Fruit fly (Drosophila melanogaster) whole organism, embryonic: ENCODE data around the gene CG32573.

ENCODE experiments used
- Atf-2 ChIP-seq: fragments of 200-800 bp; sonication (Bioruptor generic); optimal IDR thresholded peaks from 2 replicates; lab custom pipeline; 2016; ENCODE audit warnings: missing biosample characterization, missing genetic modification characterization
- Bdp1 ChIP-seq: fragments of 200-800 bp; sonication (Bioruptor generic); optimal IDR thresholded peaks from 3 replicates; lab custom pipeline; 2016; ENCODE audit warnings: missing biosample characterization, missing genetic modification characterization
- CG10209 ChIP-seq: fragments of 200-800 bp; sonication (Bioruptor generic); optimal IDR thresholded peaks from 3 replicates; lab custom pipeline; 2017; ENCODE audit warnings: missing biosample characterization, mild to moderate bottlenecking, missing genetic modification characterization, missing genetic modification reagents
- CG10267 ChIP-seq: fragments of 200-800 bp; sonication (Bioruptor generic); optimal IDR thresholded peaks from 2 replicates; lab custom pipeline; 2018; ENCODE audit warnings: missing biosample characterization, mild to moderate bottlenecking, missing genetic modification characterization, moderate library complexity
- CG10431 ChIP-seq: fragments of 200-800 bp; sonication (Bioruptor generic); optimal IDR thresholded peaks from 3 replicates; lab custom pipeline; 2018; ENCODE audit warnings: missing biosample characterization, mild to moderate bottlenecking, missing genetic modification characterization
- CG10654 ChIP-seq: fragments of 200-800 bp; sonication (Bioruptor generic); optimal IDR thresholded peaks from 2 replicates; lab custom pipeline; 2016; ENCODE audit warnings: missing biosample characterization, missing genetic modification characterization
- CG10979 ChIP-seq: fragments of 200-800 bp; sonication (Bioruptor generic); optimal IDR thresholded peaks from 2 replicates; lab custom pipeline; 2018; ENCODE audit warnings: missing biosample characterization, mild to moderate bottlenecking, missing genetic modification characterization, moderate library complexity
- CG11398 ChIP-seq: fragments of 200-800 bp; sonication (Bioruptor generic); optimal IDR thresholded peaks from 2 replicates; lab custom pipeline; 2016; ENCODE audit warnings: missing biosample characterization, missing genetic modification characterization
- CG12155 ChIP-seq: fragments of 200-800 bp; sonication (Bioruptor generic); optimal IDR thresholded peaks from 3 replicates; lab custom pipeline; 2016; ENCODE audit warnings: missing biosample characterization, missing genetic modification characterization
- CG12219 ChIP-seq: fragments of 200-800 bp; sonication (Bioruptor generic); optimal IDR thresholded peaks from 3 replicates; lab custom pipeline; 2018; ENCODE audit warnings: missing biosample characterization, mild to moderate bottlenecking, missing genetic modification characterization
- CG14014 ChIP-seq: fragments of 200-800 bp; sonication (Bioruptor generic); IDR thresholded peaks from 2 replicates; pipeline ENCODE4 v1.3.6; 2022; ENCODE audit warnings: missing biosample characterization, missing genetic modification characterization
- CG1602 ChIP-seq: fragments of 200-800 bp; sonication (Bioruptor generic); optimal IDR thresholded peaks from 3 replicates; lab custom pipeline; 2016; ENCODE audit warnings: missing biosample characterization, missing genetic modification characterization
- CG16863 ChIP-seq: fragments of 200-800 bp; sonication (Bioruptor generic); optimal IDR thresholded peaks from 3 replicates; lab custom pipeline; 2016; ENCODE audit warnings: missing biosample characterization, missing genetic modification characterization
- CG2120 ChIP-seq: fragments of 200-800 bp; sonication (Bioruptor generic); optimal IDR thresholded peaks from 3 replicates; lab custom pipeline; 2016; ENCODE audit warnings: missing biosample characterization, missing genetic modification characterization
- CG31224 ChIP-seq: fragments of 200-800 bp; sonication (Bioruptor generic); IDR thresholded peaks from 2 replicates; pipeline ENCODE4 v1.3.6; 2022; ENCODE audit warnings: missing biosample characterization, missing genetic modification characterization
- CG4854 ChIP-seq: fragments of 200-800 bp; sonication (Bioruptor generic); optimal IDR thresholded peaks from 2 replicates; lab custom pipeline; 2016; ENCODE audit warnings: missing biosample characterization, missing genetic modification characterization, inconsistent platforms
- CG6854 ChIP-seq: fragments of 200-800 bp; sonication (Bioruptor generic); optimal IDR thresholded peaks from 3 replicates; lab custom pipeline; 2017; ENCODE audit warnings: missing biosample characterization, mild to moderate bottlenecking, missing genetic modification characterization
- CG7963 ChIP-seq: fragments of 200-800 bp; sonication (Bioruptor generic); IDR thresholded peaks from 3 replicates; pipeline ENCODE4 v1.3.6; 2022; ENCODE audit warnings: missing biosample characterization, missing genetic modification characterization; ENCODE audit not compliant: partially characterized antibody
- CG8290 ChIP-seq, 3 experiments: fragments of 200-800 bp; sonication (Bioruptor generic); optimal IDR thresholded peaks; 2 replicates each; lab custom pipeline; 2016 to 2019; ENCODE audit warnings: missing biosample characterization in 3 of 3, missing genetic modification characterization in 3 of 3, mild to moderate bottlenecking in 2 of 3, moderate library complexity in 1 of 3
- CG8478 ChIP-seq: fragments of >200 bp; optimal IDR thresholded peaks from 2 replicates; lab custom pipeline; 2018
- D19A ChIP-seq: fragments of 200-800 bp; optimal IDR thresholded peaks from 3 replicates; lab custom pipeline; 2019; ENCODE audit warnings: missing biosample characterization, mild to moderate bottlenecking, missing genetic modification characterization, moderate library complexity
- Dip2 ChIP-seq: fragments of 200-800 bp; sonication (Bioruptor generic); IDR thresholded peaks from 2 replicates; pipeline ENCODE4 v1.3.6; 2022; ENCODE audit warnings: missing biosample characterization, missing genetic modification characterization
- Drgx ChIP-seq: fragments of 200-800 bp; sonication (Bioruptor generic); IDR thresholded peaks from 2 replicates; pipeline ENCODE4 v1.3.6; 2022; ENCODE audit warnings: missing biosample characterization, missing genetic modification characterization
- Eip74EF ChIP-seq, 2 experiments: fragments of 200-800 bp in 1 of 2; fragments of >200 bp in 1 of 2; sonication (Bioruptor generic) in 1 of 2; optimal IDR thresholded peaks; 2 replicates each; lab custom pipeline; 2017 to 2019; ENCODE audit warnings: missing biosample characterization in 2 of 2, missing genetic modification characterization in 2 of 2, mild to moderate bottlenecking in 1 of 2, moderate library complexity in 1 of 2
- Gsc ChIP-seq: fragments of 200-800 bp; sonication (Bioruptor generic); IDR thresholded peaks from 2 replicates; pipeline ENCODE4 v1.3.6; 2022; ENCODE audit warnings: missing biosample characterization, missing genetic modification characterization
- HLH4C ChIP-seq: fragments of 200-800 bp; sonication (Bioruptor generic); IDR thresholded peaks from 3 replicates; pipeline ENCODE4 v1.3.6; 2022; ENCODE audit warnings: missing biosample characterization, missing genetic modification characterization; ENCODE audit not compliant: partially characterized antibody
- HmgZ ChIP-seq: fragments of 200-800 bp; sonication (Bioruptor generic); optimal IDR thresholded peaks from 2 replicates; lab custom pipeline; 2018; ENCODE audit warnings: missing biosample characterization, mild to moderate bottlenecking, missing genetic modification characterization
- Hr78 ChIP-seq, 2 experiments: fragments of 200-800 bp in 1 of 2; fragments of >200 bp in 1 of 2; sonication (Bioruptor generic) in 1 of 2; optimal IDR thresholded peaks; 2 replicates each; lab custom pipeline; 2017 to 2019; ENCODE audit warnings: missing biosample characterization in 2 of 2, missing genetic modification characterization in 2 of 2, mild to moderate bottlenecking in 1 of 2, moderate library complexity in 1 of 2
- NC2α ChIP-seq: fragments of 200-800 bp; sonication (Bioruptor generic); optimal IDR thresholded peaks from 2 replicates; lab custom pipeline; 2016; ENCODE audit warnings: missing biosample characterization, missing genetic modification characterization
- Nf-YA ChIP-seq: fragments of 200-800 bp; sonication (Bioruptor generic); IDR thresholded peaks from 2 replicates; pipeline ENCODE4 v1.3.6; 2022; ENCODE audit warnings: missing biosample characterization, missing genetic modification characterization
- Ravus ChIP-seq: fragments of 200-800 bp; sonication (Bioruptor generic); IDR thresholded peaks from 2 replicates; pipeline ENCODE4 v1.3.6; 2022; ENCODE audit warnings: missing biosample characterization, missing genetic modification characterization
- YL-1 ChIP-seq: fragments of 200-800 bp; sonication (Bioruptor generic); optimal IDR thresholded peaks from 3 replicates; lab custom pipeline; 2017; ENCODE audit warnings: missing biosample characterization, mild to moderate bottlenecking, missing genetic modification characterization
- ara ChIP-seq: fragments of 200-800 bp; sonication (Bioruptor generic); IDR thresholded peaks from 2 replicates; pipeline ENCODE4 v1.3.6; 2022; ENCODE audit warnings: missing biosample characterization, missing genetic modification characterization
- bcd ChIP-seq: fragments of 200-800 bp; sonication (Bioruptor generic); optimal IDR thresholded peaks from 2 replicates; lab custom pipeline; 2017; ENCODE audit warnings: missing biosample characterization, mild to moderate bottlenecking, missing genetic modification characterization
- cato ChIP-seq: fragments of 200-800 bp; sonication (Bioruptor generic); optimal IDR thresholded peaks from 2 replicates; lab custom pipeline; 2016; ENCODE audit warnings: missing biosample characterization, missing genetic modification characterization, borderline replicate concordance
- crp ChIP-seq, 2 experiments: fragments of 200-800 bp; sonication (Bioruptor generic); optimal IDR thresholded peaks; 2 replicates in 1 of 2; 3 replicates in 1 of 2; lab custom pipeline; 2017; ENCODE audit warnings: missing biosample characterization in 2 of 2, missing genetic modification characterization in 2 of 2, mild to moderate bottlenecking in 1 of 2, moderate library complexity in 1 of 2
- dysf ChIP-seq: fragments of 200-800 bp; sonication (Bioruptor generic); IDR thresholded peaks from 3 replicates; pipeline ENCODE4 v1.3.6; 2022; ENCODE audit warnings: missing biosample characterization, missing genetic modification characterization
- en ChIP-seq: fragments of 200-800 bp; sonication (Bioruptor generic); optimal IDR thresholded peaks from 2 replicates; lab custom pipeline; 2016; ENCODE audit warnings: missing biosample characterization, missing genetic modification characterization
- eve ChIP-seq, 2 experiments: fragments of >200 bp; optimal IDR thresholded peaks; 2 replicates each; lab custom pipeline; 2017; ENCODE audit warnings: missing biosample characterization in 2 of 2, missing genetic modification characterization in 2 of 2
- fd96Cb ChIP-seq: fragments of 200-800 bp; sonication (Bioruptor generic); optimal IDR thresholded peaks from 2 replicates; lab custom pipeline; 2018; ENCODE audit warnings: missing biosample characterization, mild to moderate bottlenecking, missing genetic modification characterization, moderate library complexity
- grau ChIP-seq: fragments of 200-800 bp; optimal IDR thresholded peaks from 3 replicates; lab custom pipeline; 2019; ENCODE audit warnings: missing biosample characterization, mild to moderate bottlenecking, missing genetic modification characterization, moderate library complexity
- h ChIP-seq: fragments of >200 bp; optimal IDR thresholded peaks from 2 replicates; lab custom pipeline; 2017
- ham ChIP-seq: fragments of 200-800 bp; sonication (Bioruptor generic); IDR thresholded peaks from 2 replicates; pipeline ENCODE4 v1.3.6; 2022; ENCODE audit warnings: missing biosample characterization, missing genetic modification characterization
- kah ChIP-seq: fragments of 200-800 bp; sonication (Bioruptor generic); optimal IDR thresholded peaks from 2 replicates; lab custom pipeline; 2018; ENCODE audit warnings: missing biosample characterization, mild to moderate bottlenecking, missing genetic modification characterization
- pho ChIP-seq: fragments of 200-800 bp; sonication (Bioruptor generic); optimal IDR thresholded peaks from 2 replicates; lab custom pipeline; 2016; ENCODE audit warnings: missing biosample characterization, missing genetic modification characterization
- slou ChIP-seq: fragments of 200-800 bp; sonication (Bioruptor generic); optimal IDR thresholded peaks from 3 replicates; lab custom pipeline; 2016; ENCODE audit warnings: missing biosample characterization, missing genetic modification characterization
- tna ChIP-seq: fragments of 200-800 bp; sonication (Bioruptor generic); IDR thresholded peaks from 2 replicates; pipeline ENCODE4 v1.3.6; 2022; ENCODE audit warnings: missing biosample characterization, missing genetic modification characterization; ENCODE audit not compliant: partially characterized antibody
- vnd ChIP-seq: fragments of 200-800 bp; sonication (Bioruptor generic); IDR thresholded peaks from 3 replicates; pipeline ENCODE4 v1.3.6; 2022; ENCODE audit warnings: missing biosample characterization, missing genetic modification characterization; ENCODE audit not compliant: partially characterized antibody

The CG32573 gene

DNA sequence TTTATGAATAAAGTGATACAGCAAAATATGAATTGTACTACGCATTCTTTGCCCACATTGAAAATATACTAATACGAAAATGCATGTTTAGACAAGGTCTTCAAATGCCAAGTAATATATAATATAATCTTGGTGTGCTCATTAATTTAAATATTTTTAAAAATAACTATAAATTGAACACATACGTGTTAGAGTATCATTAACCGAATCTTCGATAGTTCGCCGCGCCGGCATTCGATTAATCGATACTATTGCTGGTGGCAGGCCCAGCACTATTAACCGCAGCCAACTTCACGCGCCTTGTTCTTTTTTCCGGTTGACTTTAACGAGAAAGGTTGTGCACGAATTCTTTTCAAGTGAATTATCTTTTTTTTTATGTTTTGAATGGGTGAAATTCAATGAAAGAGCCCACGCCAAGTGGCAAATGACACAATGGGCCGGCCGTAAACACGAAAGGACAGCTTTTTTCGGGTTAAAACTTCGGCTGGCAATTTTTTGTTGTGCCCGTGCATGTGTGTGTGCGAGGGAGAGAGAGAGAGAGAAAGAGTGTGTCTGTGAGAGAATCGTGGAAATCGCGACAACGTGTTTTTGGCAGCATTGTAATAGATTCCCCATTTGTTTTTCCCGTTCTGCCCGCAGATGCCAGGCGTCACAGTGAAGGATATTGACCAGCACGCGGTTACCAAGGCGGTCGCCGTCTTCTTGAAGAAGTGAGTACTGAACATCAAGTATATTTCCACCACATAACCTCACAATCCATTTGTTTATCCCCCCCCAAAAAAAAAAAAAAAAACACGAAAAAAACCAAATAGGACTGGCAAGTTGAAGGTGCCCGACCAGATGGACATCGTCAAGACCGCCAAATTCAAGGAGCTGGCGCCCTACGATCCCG is 13.3 kb upstream of the CG32573 start, which contains the start of gene RpS19a (continued):
- TF ChIP-seq Atf-2 (GFP tag; lab: Kevin White, UChicago) (peak; percentile 36), h (lab: Kevin White, UChicago) (no peak), D19A (tag; lab: Kevin White, UChicago) (peak; percentile 48), YL-1 (GFP tag; lab: Kevin White, UChicago) (peak; percentile 94), CG31224 (peak; percentile 46), CG10431 (GFP tag; lab: Kevin White, UChicago) (peak; percentile 80), grau (peak; percentile 57), CG10209 (peak; percentile 78), CG8478 (lab: Kevin White, UChicago) (no peak), cato (no peak), Drgx (GFP tag; lab: Robert Waterston, UW) (no peak; the same call in none of the 2 replicates), HmgZ (tag; lab: Kevin White, UChicago) (peak; percentile 28), dysf (GFP tag; lab: Robert Waterston, UW) (peak; percentile 67), eve (GFP tag; optimal IDR thresholded peaks at IDR 0.05; lab: Kevin White, UChicago) (no peak), Dip2 (GFP tag; lab: Robert Waterston, UW) (no peak), kah (GFP tag; lab: Kevin White, UChicago) (peak; percentile 60), fd96Cb (peak; percentile 44), CG4854 (GFP tag; lab: Kevin White, UChicago) (peak; percentile 65), CG12219 (GFP tag; lab: Kevin White, UChicago) (peak; percentile 78), crp (GFP tag; optimal IDR thresholded peaks at IDR 0.05; lab: Kevin White, UChicago) (peak in 1 of 2 experiments; percentile 22), CG1602 (no peak), vnd (GFP tag; lab: Robert Waterston, UW) (0 out of 3 replicates have a peak, but pooled peaks have one; percentile 54), CG10654 (GFP tag; lab: Kevin White, UChicago) (peak; percentile 12), Hr78 (GFP tag; optimal IDR thresholded peaks at IDR 0.05; lab: Kevin White, UChicago) (peak in 1 of 2 experiments; percentile 18), tna (no peak), CG16863 (GFP tag; lab: Kevin White, UChicago) (peak; percentile 30), CG8290 (GFP tag; optimal IDR thresholded peaks at IDR 0.05; lab: Kevin White, UChicago) (peak; percentile 15), CG8290 (tag; optimal IDR thresholded peaks at IDR 0.05; lab: Kevin White, UChicago) (peak; percentile 78 to 79), CG10267 (peak; percentile 61), Gsc (GFP tag; lab: Robert Waterston, UW) (no peak), CG11398 (peak; percentile 42), en (GFP tag; lab: Kevin White, UChicago) (peak; percentile 24), CG6854 (GFP tag; lab: Kevin White, UChicago) (peak; percentile 80), ara (GFP tag; lab: Robert Waterston, UW) (peak; percentile 77), CG12155 (GFP tag; lab: Kevin White, UChicago) (peak; percentile 27), pho (GFP tag; lab: Kevin White, UChicago) (peak; percentile 9), Nf-YA (peak; percentile 72), ham (GFP tag; lab: Robert Waterston, UW) (peak; percentile 57; the same call in 1 of the 2 replicates), CG14014 (peak; percentile 72), slou (GFP tag; lab: Kevin White, UChicago) (peak; percentile 39), CG10979 (peak; percentile 35), NC2α (peak; percentile 9), bcd (peak; percentile 82), HLH4C (GFP tag; lab: Robert Waterston, UW) (0 out of 3 replicates have a peak, but pooled peaks have one; percentile 58), Bdp1 (peak; percentile 54), Eip74EF (GFP tag; optimal IDR thresholded peaks at IDR 0.05; lab: Kevin White, UChicago) (peak in 1 of 2 experiments; percentile 76), Ravus (GFP tag; lab: Robert Waterston, UW) (no peak), CG2120 (GFP tag; lab: Kevin White, UChicago) (no peak), CG7963 (GFP tag; lab: Robert Waterston, UW) (peak; percentile 29; the same call in 1 of the 3 replicates)
